Fruit fly (Drosophila melanogaster) whole organism, embryonic: Measurements from ENCODE around the gene CG16734.

Experiments
- CG1024 ChIP-seq: fragments of 200-800 bp; sonication (Bioruptor generic); IDR thresholded peaks from 2 replicates; pipeline ENCODE4 v1.3.6; 2022; ENCODE audit warnings: missing biosample characterization, missing genetic modification characterization
- CG10267 ChIP-seq: fragments of 200-800 bp; sonication (Bioruptor generic); optimal IDR thresholded peaks from 2 replicates; lab custom pipeline; 2018; ENCODE audit warnings: missing biosample characterization, mild to moderate bottlenecking, missing genetic modification characterization, moderate library complexity
- CG14965 ChIP-seq: fragments of 200-800 bp; sonication (Bioruptor generic); optimal IDR thresholded peaks from 2 replicates; lab custom pipeline; 2016; ENCODE audit warnings: missing biosample characterization, missing genetic modification characterization, borderline replicate concordance
- CG17361 ChIP-seq: fragments of 200-800 bp; sonication (Bioruptor generic); IDR thresholded peaks from 3 replicates; pipeline ENCODE4 v1.3.6; 2022; ENCODE audit warnings: missing biosample characterization, missing genetic modification characterization
- CG17612 ChIP-seq: fragments of 200-800 bp; sonication (Bioruptor generic); IDR thresholded peaks from 2 replicates; pipeline ENCODE4 v1.3.6; 2022; ENCODE audit warnings: missing biosample characterization, missing genetic modification characterization
- CG1792 ChIP-seq: fragments of 200-800 bp; sonication (Bioruptor generic); optimal IDR thresholded peaks from 2 replicates; lab custom pipeline; 2016; ENCODE audit warnings: missing biosample characterization, missing genetic modification characterization
- CG18764 ChIP-seq: fragments of 200-800 bp; sonication (Bioruptor generic); optimal IDR thresholded peaks from 3 replicates; lab custom pipeline; 2016; ENCODE audit warnings: missing biosample characterization, missing genetic modification characterization
- CG2199 ChIP-seq: fragments of 200-800 bp; sonication (Bioruptor generic); IDR thresholded peaks from 3 replicates; pipeline ENCODE4 v1.3.6; 2022; ENCODE audit warnings: missing biosample characterization, missing genetic modification characterization
- CG42726 ChIP-seq: fragments of 200-800 bp; sonication (Bioruptor generic); IDR thresholded peaks from 2 replicates; pipeline ENCODE4 v1.3.6; 2022; ENCODE audit warnings: missing biosample characterization, missing genetic modification characterization; ENCODE audit not compliant: partially characterized antibody
- CG7271 ChIP-seq: fragments of 200-800 bp; sonication (Bioruptor generic); optimal IDR thresholded peaks from 2 replicates; lab custom pipeline; 2018; ENCODE audit warnings: missing biosample characterization, mild to moderate bottlenecking, missing genetic modification characterization, moderate library complexity
- CG8290 ChIP-seq, 3 experiments: fragments of 200-800 bp; sonication (Bioruptor generic); optimal IDR thresholded peaks; 2 replicates each; lab custom pipeline; 2016 to 2019; ENCODE audit warnings: missing biosample characterization in 3 of 3, missing genetic modification characterization in 3 of 3, mild to moderate bottlenecking in 2 of 3, moderate library complexity in 1 of 3
- CG9609 ChIP-seq: fragments of 200-800 bp; sonication (Bioruptor generic); optimal IDR thresholded peaks from 3 replicates; lab custom pipeline; 2016; ENCODE audit warnings: missing biosample characterization, missing genetic modification characterization
- Ets97D ChIP-seq: fragments of 200-800 bp; sonication (Bioruptor generic); optimal IDR thresholded peaks from 3 replicates; lab custom pipeline; 2016; ENCODE audit warnings: missing biosample characterization, missing genetic modification characterization
- Fer1 ChIP-seq: fragments of 200-800 bp; sonication (Bioruptor generic); optimal IDR thresholded peaks from 2 replicates; lab custom pipeline; 2017; ENCODE audit warnings: missing biosample characterization, mild to moderate bottlenecking, missing genetic modification characterization
- Fer3 ChIP-seq: fragments of 200-800 bp; sonication (Bioruptor generic); optimal IDR thresholded peaks from 2 replicates; lab custom pipeline; 2018; ENCODE audit warnings: missing biosample characterization, mild to moderate bottlenecking, missing genetic modification characterization, moderate library complexity
- Hand ChIP-seq: fragments of 200-800 bp; sonication (Bioruptor generic); optimal IDR thresholded peaks from 2 replicates; lab custom pipeline; 2017; ENCODE audit warnings: mild to moderate bottlenecking, missing biosample characterization, missing genetic modification reagents, missing genetic modification characterization
- Hr51 ChIP-seq, 2 experiments: fragments of 200-800 bp; sonication (Bioruptor generic); optimal IDR thresholded peaks; 2 replicates in 1 of 2; 3 replicates in 1 of 2; lab custom pipeline; 2016 to 2018; ENCODE audit warnings: missing biosample characterization in 2 of 2, missing genetic modification characterization in 2 of 2, mild to moderate bottlenecking in 1 of 2, moderate library complexity in 1 of 2
- Hsf ChIP-seq: fragments of 200-800 bp; sonication (Bioruptor generic); optimal IDR thresholded peaks from 3 replicates; lab custom pipeline; 2016; ENCODE audit warnings: missing biosample characterization, missing genetic modification characterization
- Lim3 ChIP-seq: fragments of 200-800 bp; sonication (Bioruptor generic); IDR thresholded peaks from 2 replicates; pipeline ENCODE4 v1.3.6; 2022; ENCODE audit warnings: missing biosample characterization, missing genetic modification characterization
- MBD-R2 ChIP-seq: fragments of 200-800 bp; sonication (Bioruptor generic); IDR thresholded peaks from 2 replicates; pipeline ENCODE4 v1.3.6; 2022; ENCODE audit warnings: missing biosample characterization, missing genetic modification characterization
- MESR4 ChIP-seq: fragments of 200-800 bp; sonication (Bioruptor generic); optimal IDR thresholded peaks from 2 replicates; lab custom pipeline; 2018; ENCODE audit warnings: missing biosample characterization, mild to moderate bottlenecking, missing genetic modification characterization, moderate library complexity
- Mad ChIP-seq: fragments of 200-800 bp; sonication (Bioruptor generic); optimal IDR thresholded peaks from 2 replicates; lab custom pipeline; 2016; ENCODE audit warnings: missing biosample characterization, missing genetic modification characterization
- Oaz ChIP-seq: fragments of 200-800 bp; sonication (Bioruptor generic); IDR thresholded peaks from 2 replicates; pipeline ENCODE4 v1.3.6; 2022; ENCODE audit warnings: missing biosample characterization, missing genetic modification characterization
- Optix ChIP-seq: fragments of 200-800 bp; sonication (Bioruptor generic); IDR thresholded peaks from 3 replicates; pipeline ENCODE4 v1.3.6; 2022; ENCODE audit warnings: missing biosample characterization, missing genetic modification characterization
- Sry-β ChIP-seq: fragments of 200-800 bp; sonication (Bioruptor generic); optimal IDR thresholded peaks from 2 replicates; lab custom pipeline; 2018; ENCODE audit warnings: missing biosample characterization, mild to moderate bottlenecking, missing genetic modification characterization, moderate library complexity
- Ssrp ChIP-seq: fragments of 200-800 bp; sonication (Bioruptor generic); optimal IDR thresholded peaks from 2 replicates; lab custom pipeline; 2018; ENCODE audit warnings: missing biosample characterization, mild to moderate bottlenecking, missing genetic modification characterization, moderate library complexity
- Stat92E ChIP-seq, 3 experiments: fragments of >200 bp in 2 of 3; fragments of 200-800 bp in 1 of 3; sonication (Bioruptor generic) in 1 of 3; optimal IDR thresholded peaks; 2 replicates each; lab custom pipeline; 2017 to 2019; ENCODE audit warnings: missing biosample characterization in 3 of 3, missing genetic modification characterization in 3 of 3, mild to moderate bottlenecking in 1 of 3, moderate library complexity in 1 of 3
- Vsx1 ChIP-seq: fragments of 200-800 bp; sonication (Bioruptor generic); optimal IDR thresholded peaks from 2 replicates; lab custom pipeline; 2017; ENCODE audit warnings: missing biosample characterization, mild to moderate bottlenecking, missing genetic modification characterization, missing genetic modification reagents
- YL-1 ChIP-seq: fragments of 200-800 bp; sonication (Bioruptor generic); optimal IDR thresholded peaks from 3 replicates; lab custom pipeline; 2017; ENCODE audit warnings: missing biosample characterization, mild to moderate bottlenecking, missing genetic modification characterization
- abd-A ChIP-seq: fragments of 200-800 bp; sonication (Bioruptor generic); optimal IDR thresholded peaks from 3 replicates; lab custom pipeline; 2019; ENCODE audit warnings: missing biosample characterization, mild to moderate bottlenecking, missing genetic modification characterization, moderate library complexity
- bcd ChIP-seq: fragments of 200-800 bp; sonication (Bioruptor generic); optimal IDR thresholded peaks from 2 replicates; lab custom pipeline; 2017; ENCODE audit warnings: missing biosample characterization, mild to moderate bottlenecking, missing genetic modification characterization
- cato ChIP-seq: fragments of 200-800 bp; sonication (Bioruptor generic); optimal IDR thresholded peaks from 2 replicates; lab custom pipeline; 2016; ENCODE audit warnings: missing biosample characterization, missing genetic modification characterization, borderline replicate concordance
- cwo ChIP-seq: fragments of 200-800 bp; sonication (Bioruptor generic); optimal IDR thresholded peaks from 3 replicates; lab custom pipeline; 2017; ENCODE audit warnings: missing biosample characterization, missing genetic modification characterization, mild to moderate bottlenecking, moderate library complexity, missing genetic modification reagents
- dm ChIP-seq: fragments of 200-800 bp; sonication (Bioruptor generic); optimal IDR thresholded peaks from 3 replicates; lab custom pipeline; 2016; ENCODE audit warnings: missing biosample characterization, missing genetic modification characterization
- dysf ChIP-seq: fragments of 200-800 bp; sonication (Bioruptor generic); IDR thresholded peaks from 3 replicates; pipeline ENCODE4 v1.3.6; 2022; ENCODE audit warnings: missing biosample characterization, missing genetic modification characterization
- eyg ChIP-seq: fragments of 200-800 bp; sonication (Bioruptor generic); optimal IDR thresholded peaks from 3 replicates; lab custom pipeline; 2016; ENCODE audit warnings: missing biosample characterization, missing genetic modification characterization
- ind ChIP-seq: fragments of 200-800 bp; sonication (Bioruptor generic); optimal IDR thresholded peaks from 3 replicates; lab custom pipeline; 2016; ENCODE audit warnings: missing biosample characterization, missing genetic modification characterization
- kni ChIP-seq: fragments of 200-800 bp; sonication (Bioruptor generic); optimal IDR thresholded peaks from 3 replicates; lab custom pipeline; 2017; ENCODE audit warnings: mild to moderate bottlenecking, missing biosample characterization, missing genetic modification reagents, missing genetic modification characterization
- lbe ChIP-seq: fragments of 200-800 bp; sonication (Bioruptor generic); optimal IDR thresholded peaks from 2 replicates; lab custom pipeline; 2016; ENCODE audit warnings: missing biosample characterization, mild to moderate bottlenecking, missing genetic modification characterization
- lmd ChIP-seq: fragments of 200-800 bp; sonication (Bioruptor generic); IDR thresholded peaks from 2 replicates; pipeline ENCODE4 v1.3.6; 2022; ENCODE audit warnings: missing biosample characterization, missing genetic modification characterization
- nom ChIP-seq: fragments of 200-800 bp; sonication (Bioruptor generic); optimal IDR thresholded peaks from 2 replicates; lab custom pipeline; 2017; ENCODE audit warnings: missing biosample characterization, missing genetic modification characterization, mild to moderate bottlenecking, moderate library complexity, missing genetic modification reagents
- pan ChIP-seq, 4 experiments: fragments of >200 bp in 3 of 4; fragments of 200-800 bp in 1 of 4; sonication (Bioruptor generic) in 1 of 4; optimal IDR thresholded peaks in 3 of 4; IDR thresholded peaks in 1 of 4; 2 replicates each; pipeline versions ENCODE4 v1.3.6 to Lab custom; 2017 to 2022; ENCODE audit warnings: missing biosample characterization in 2 of 4, missing genetic modification characterization in 2 of 4, mixed read lengths in 1 of 4
- sc ChIP-seq, 3 experiments: fragments of >200 bp in 2 of 3; fragments of 200-800 bp in 1 of 3; sonication (Bioruptor generic) in 1 of 3; optimal IDR thresholded peaks; 2 replicates in 2 of 3; 3 replicates in 1 of 3; lab custom pipeline; 2017; ENCODE audit warnings: mild to moderate bottlenecking in 1 of 3, missing biosample characterization in 1 of 3, missing genetic modification characterization in 1 of 3, missing genetic modification reagents in 1 of 3
- sima ChIP-seq: fragments of 200-800 bp; sonication (Bioruptor generic); optimal IDR thresholded peaks from 2 replicates; lab custom pipeline; 2016; ENCODE audit warnings: missing biosample characterization, missing genetic modification characterization
- tap ChIP-seq: fragments of 200-800 bp; optimal IDR thresholded peaks from 3 replicates; lab custom pipeline; 2019; ENCODE audit warnings: missing biosample characterization, mild to moderate bottlenecking, missing genetic modification characterization, moderate library complexity
- tio ChIP-seq: fragments of 200-800 bp; sonication (Bioruptor generic); optimal IDR thresholded peaks from 2 replicates; lab custom pipeline; 2017; ENCODE audit warnings: missing biosample characterization, missing genetic modification characterization, inconsistent platforms

CG16734 gene

DNA sequence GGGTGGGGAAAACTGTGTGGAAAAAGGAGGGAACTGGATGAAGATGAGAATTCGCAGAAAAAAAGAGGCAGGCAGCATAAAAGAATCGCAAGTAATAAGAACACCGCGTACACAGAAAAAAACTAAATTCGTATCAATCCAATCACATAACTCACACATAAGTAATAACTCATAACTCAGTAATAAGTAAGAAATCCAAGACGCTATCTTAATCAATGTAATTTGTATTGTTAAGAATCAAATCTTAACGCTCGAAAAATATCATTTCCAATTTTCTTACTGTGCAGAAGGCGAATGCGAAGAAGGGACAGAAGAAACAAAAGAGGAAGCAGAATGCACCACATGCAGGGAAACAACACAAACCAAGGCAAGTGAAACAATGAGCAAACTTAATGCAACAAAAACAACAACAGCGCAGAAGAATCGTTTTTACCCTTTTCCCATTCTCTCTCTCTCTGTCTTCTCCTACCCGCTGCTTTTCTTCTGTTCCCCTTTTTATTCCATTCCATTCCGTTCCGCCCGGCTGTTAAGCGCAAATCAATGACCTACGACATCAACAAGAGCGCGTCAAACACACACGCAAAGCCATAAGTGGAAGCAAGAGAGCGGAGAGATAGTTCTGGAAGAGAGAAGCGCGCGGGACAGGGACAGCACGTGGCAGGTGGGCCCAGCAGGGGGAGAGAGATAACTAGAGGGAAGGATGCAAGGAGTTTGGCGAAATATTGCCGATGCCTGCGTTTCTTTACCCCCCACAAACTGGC lies 25.6 kb upstream of the CG16734 start (continued):
- TF ChIP-seq pan (optimal IDR thresholded peaks at IDR 0.05; lab: Kevin White, UChicago) (no peak), pan (GFP tag; optimal IDR thresholded peaks at IDR 0.05 in 1 of 2, IDR thresholded peaks at IDR 0.05 in 1 of 2) (peak in 1 of 2 experiments; percentile 81), tio (GFP tag; lab: Kevin White, UChicago) (peak; percentile 76), CG17361 (GFP tag; lab: Robert Waterston, UW) (peak; percentile 89), dm (GFP tag; lab: Kevin White, UChicago) (peak; percentile 52), Oaz (no peak), tap (tag; lab: Kevin White, UChicago) (no peak), bcd (peak; percentile 72), CG42726 (GFP tag; lab: Robert Waterston, UW) (no peak), ind (GFP tag; lab: Kevin White, UChicago) (peak; percentile 74), dysf (GFP tag; lab: Robert Waterston, UW) (peak; percentile 65), Hsf (GFP tag; lab: Kevin White, UChicago) (peak; percentile 86), CG2199 (GFP tag; lab: Robert Waterston, UW) (no peak), Optix (GFP tag; lab: Robert Waterston, UW) (no peak; the same call in 2 of the 3 replicates), CG14965 (peak; percentile 53), CG8290 (GFP tag; optimal IDR thresholded peaks at IDR 0.05; lab: Kevin White, UChicago) (peak; percentile 61), CG8290 (tag; optimal IDR thresholded peaks at IDR 0.05; lab: Kevin White, UChicago) (peak in 1 of 2 experiments; percentile 22), sima (GFP tag; lab: Kevin White, UChicago) (peak; percentile 76), MESR4 (GFP tag; lab: Kevin White, UChicago) (no peak), MBD-R2 (no peak), Hr51 (GFP tag; optimal IDR thresholded peaks at IDR 0.05; lab: Kevin White, UChicago) (peak; percentile 27 to 65), Lim3 (GFP tag; lab: Robert Waterston, UW) (no peak), cato (GFP tag; lab: Kevin White, UChicago) (peak; percentile 49), Sry-β (GFP tag; lab: Kevin White, UChicago) (peak; percentile 29), CG17612 (GFP tag; lab: Robert Waterston, UW) (no peak), cwo (GFP tag; lab: Kevin White, UChicago) (peak; percentile 52), Ssrp (tag; lab: Kevin White, UChicago) (peak; percentile 83), nom (GFP tag; lab: Kevin White, UChicago) (peak; percentile 98), CG1792 (peak; percentile 79), lbe (GFP tag; lab: Kevin White, UChicago) (peak; percentile 98), Ets97D (GFP tag; lab: Kevin White, UChicago) (peak; percentile 6), eyg (peak; percentile 53), Vsx1 (GFP tag; lab: Kevin White, UChicago) (peak; percentile 47), YL-1 (GFP tag; lab: Kevin White, UChicago) (peak; percentile 18), CG9609 (GFP tag; lab: Kevin White, UChicago) (peak; percentile 78), CG18764 (GFP tag; lab: Kevin White, UChicago) (peak; percentile 83), abd-A (peak; percentile 10), sc (optimal IDR thresholded peaks at IDR 0.05; lab: Kevin White, UChicago) (no peak), sc (GFP tag; optimal IDR thresholded peaks at IDR 0.05; lab: Kevin White, UChicago) (peak; percentile 69), Stat92E (GFP tag; optimal IDR thresholded peaks at IDR 0.05; lab: Kevin White, UChicago) (peak in 1 of 3 experiments; percentile 25), lmd (peak; percentile 74), Hand (GFP tag; lab: Kevin White, UChicago) (peak; percentile 2), CG10267 (tag; lab: Kevin White, UChicago) (peak; percentile 84), kni (GFP tag; lab: Kevin White, UChicago) (peak; percentile 83), Fer1 (GFP tag; lab: Kevin White, UChicago) (peak; percentile 42), CG1024 (GFP tag; lab: Robert Waterston, UW) (peak; percentile 42; the same call in 1 of the 2 replicates), CG7271 (tag; lab: Kevin White, UChicago) (no peak), Fer3 (tag; lab: Kevin White, UChicago) (peak; percentile 64), Mad (peak; percentile 55)
